Worm (Caenorhabditis elegans) whole organism, L4/young adult: ENCODE results near the gene ssp-32.

Source experiments
- W03F9.2 ChIP-seq: fragments of 150-350 bp; optimal IDR thresholded peaks from 2 replicates; lab custom pipeline; 2014; ENCODE audit warnings: missing biosample characterization, missing genetic modification characterization
- dao-5 ChIP-seq: sonication (generic microtip); optimal IDR thresholded peaks from 2 replicates; lab custom pipeline; 2016; ENCODE audit warnings: missing genotype, missing genetic modification characterization, moderate library complexity, missing compliant biosample characterization
- him-1 ChIP-seq: sonication (generic microtip); optimal IDR thresholded peaks from 2 replicates; lab custom pipeline; 2016; ENCODE audit warnings: missing genotype, missing genetic modification reagents, missing genetic modification characterization, missing compliant biosample characterization

DNA sequence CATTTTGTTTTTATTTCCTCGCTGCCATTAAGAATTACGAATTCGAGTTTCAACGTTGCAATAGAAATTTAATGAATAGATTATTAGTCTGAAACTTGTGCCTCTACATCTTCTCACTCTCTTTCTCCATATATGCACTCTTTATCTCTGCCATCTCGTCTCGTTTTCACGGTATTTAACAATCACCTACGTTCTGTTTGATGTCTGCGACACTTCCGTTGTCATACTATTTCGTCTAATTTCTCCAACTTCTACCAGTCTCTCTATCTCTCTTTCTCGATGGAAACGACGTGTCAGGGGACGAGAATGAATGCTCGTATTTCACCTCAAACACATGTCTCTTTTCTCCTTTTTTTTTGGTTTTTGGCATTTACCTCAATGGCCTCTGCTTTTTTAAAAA, 21.4 kb upstream of the ssp-32 start:
- no peak for TF ChIP-seq him-1 (tag; lab: Kevin White, UChicago)
- TF ChIP-seq dao-5 (tag; lab: Kevin White, UChicago): no peak
- peak; percentile 30 for TF ChIP-seq W03F9.2 (tag; lab: Kevin White, UChicago)
